Worm (Caenorhabditis elegans): ENCODE results near the gene sld-5.

sld-5 gene

ce11 chrV:20237429-20237828, at the start of gene sld-5:
sld-5 (minus strand) TSS chrV:20237745.
- no peak for TF ChIP-seq akir-1 (GFP tag; optimal IDR thresholded peaks at IDR 0.05)
- no peak for TF ChIP-seq nhr-27 (tag; optimal IDR thresholded peaks at IDR 0.05)
- TF ChIP-seq Y79H2A.3 (GFP tag; conservative IDR thresholded peaks at IDR 0.05) = no peak
- no peak for TF ChIP-seq gei-17 (GFP tag; optimal IDR thresholded peaks at IDR 0.05)
- no peak for TF ChIP-seq let-526 (GFP tag; IDR thresholded peaks at IDR 0.05)
- TF ChIP-seq F23B12.7 (tag; optimal IDR thresholded peaks at IDR 0.05; ENCODE audit: insufficient read depth) = no peak
- TF ChIP-seq egl-44 (GFP tag; IDR thresholded peaks at IDR 0.05) = no peak
- no peak for TF ChIP-seq Y53F4B.3 (GFP tag; IDR thresholded peaks at IDR 0.05)
- TF ChIP-seq cebp-1 (GFP tag; IDR thresholded peaks at IDR 0.05) = no peak
- TF ChIP-seq cebp-1 (tag; optimal IDR thresholded peaks at IDR 0.05) = no peak
- no peak for TF ChIP-seq lin-26 (GFP tag; IDR thresholded peaks at IDR 0.05)
- no peak for TF ChIP-seq hmg-20 (GFP tag; IDR thresholded peaks at IDR 0.05)
- TF ChIP-seq ceh-27 (GFP tag; optimal IDR thresholded peaks at IDR 0.05) = no peak

DNA sequence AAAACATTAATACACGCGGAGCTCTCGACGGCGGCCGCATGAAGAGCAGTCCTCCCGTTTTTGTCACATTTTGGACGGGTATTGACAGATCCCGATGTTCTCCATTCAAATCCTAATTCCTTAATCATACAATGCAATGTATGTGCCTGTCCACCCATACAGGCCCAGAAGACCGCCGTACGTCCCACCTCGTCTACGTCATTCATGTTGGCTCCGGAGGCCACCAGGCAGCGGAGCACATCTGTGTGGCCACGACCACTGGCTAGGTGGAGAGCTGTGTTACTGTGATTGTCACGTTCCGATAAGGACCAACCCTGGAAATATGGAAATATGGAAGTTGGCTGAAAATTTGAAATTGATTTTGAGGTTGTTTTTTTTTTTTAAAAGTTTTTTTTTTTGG, 45.3 kb upstream of the sld-5 start:
- TF ChIP-seq nhr-120 (GFP tag; IDR thresholded peaks at IDR 0.05) (0 out of 2 replicates have a peak, but pooled peaks have one; percentile 60), hmg-1.2 (GFP tag; IDR thresholded peaks at IDR 0.05) (no peak), dox-1 (GFP tag; IDR thresholded peaks at IDR 0.05) (no peak)

DNA sequence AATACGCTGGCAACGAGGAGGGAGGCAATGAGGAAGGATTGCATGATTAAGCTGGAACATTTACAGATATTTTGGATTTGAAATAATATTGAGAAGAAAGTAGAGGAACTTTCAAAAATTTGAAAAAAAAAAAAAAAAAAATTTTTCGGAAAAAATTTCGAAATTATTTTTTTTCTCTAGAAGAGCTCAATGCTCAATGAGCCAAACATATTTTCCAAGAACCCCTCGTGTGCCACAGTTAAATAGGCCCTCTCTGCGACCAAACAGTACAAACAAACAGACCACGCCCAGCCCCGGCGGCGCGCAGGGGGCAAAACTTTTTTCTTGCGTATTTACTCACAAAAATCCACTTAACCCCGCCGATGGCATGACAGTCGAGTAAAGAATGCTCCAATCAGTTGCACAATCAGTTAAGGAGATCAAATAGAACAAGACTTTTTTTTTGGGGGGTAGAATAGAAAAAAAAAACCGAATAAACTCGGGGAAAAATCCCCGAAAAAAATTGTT, 42.3 kb upstream of the sld-5 start, which contains the start of gene pqn-94:
Gene pqn-94, minus strand, starts transcription at position 51 of the 507 bp plus-strand sequence.
- TF ChIP-seq tbp1 (GFP tag; optimal IDR thresholded peaks at IDR 0.05) (no peak), pbrm-1 (GFP tag; IDR thresholded peaks at IDR 0.05) (no peak), hlh-26 (GFP tag; conservative IDR thresholded peaks at IDR 0.05) (no peak), attf-5 (GFP tag; optimal IDR thresholded peaks at IDR 0.05) (no peak), egl-44 (GFP tag; IDR thresholded peaks at IDR 0.05) (no peak), ztf-18 (tag; optimal IDR thresholded peaks at IDR 0.05) (no peak), rcor-1 (GFP tag; IDR thresholded peaks at IDR 0.05) (no peak), F33H1.4 (GFP tag; IDR thresholded peaks at IDR 0.05) (no peak), dpl-1 (GFP tag; optimal IDR thresholded peaks at IDR 0.05) (no peak), hrde-1 (tag; optimal IDR thresholded peaks at IDR 0.05; ENCODE audit: borderline replicate concordance) (no peak), sea-2 (GFP tag; IDR thresholded peaks at IDR 0.05) (no peak)

- TF ChIP-seq F57C9.4 (tag; optimal IDR thresholded peaks at IDR 0.05) (no peak), K12H6.12 (tag; optimal IDR thresholded peaks at IDR 0.05) (no peak), nfya-1 (tag; optimal IDR thresholded peaks at IDR 0.05; ENCODE audit: borderline replicate concordance, insufficient read depth) (no peak), nhr-90 (tag; optimal IDR thresholded peaks at IDR 0.05) (no peak), madf-10 (tag; optimal IDR thresholded peaks at IDR 0.05) (no peak), rpc-1 (optimal IDR thresholded peaks at IDR 0.05) (peak; percentile 5), rpc-1 (tag; optimal IDR thresholded peaks at IDR 0.05) (peak; percentile 58), tlf-1 (GFP tag; optimal IDR thresholded peaks at IDR 0.05) (no peak), tbp1 (GFP tag; optimal IDR thresholded peaks at IDR 0.05) (peak; percentile 52), ceh-58 (GFP tag; IDR thresholded peaks at IDR 0.05) (no peak), xnd-1 (tag; optimal IDR thresholded peaks at IDR 0.05) (no peak), F57A8.1 (GFP tag; optimal IDR thresholded peaks at IDR 0.05) (no peak), unc-130 (GFP tag; optimal IDR thresholded peaks at IDR 0.05) (no peak), sptf-2 (GFP tag; optimal IDR thresholded peaks at IDR 0.05) (no peak)
Observed at ce11 chrV:20279309-20279708, 41.8 kb upstream of the sld-5 start.

Data from whole organism, young adult.